Worm (Caenorhabditis elegans): ENCODE data around the gene bpl-1.

bpl-1 gene

ce11 chrII:6241758-6242157 is 32.3 kb upstream of the bpl-1 start, which contains the start of gene T24H7.8:
T24H7.8 (plus strand) TSS chrII:6242058.
- TF ChIP-seq pha-4 (tag; optimal IDR thresholded peaks at IDR 0.05) = no peak
- no peak for TF ChIP-seq Y22D7AL.16 (tag; optimal IDR thresholded peaks at IDR 0.05)
- TF ChIP-seq ceh-24 (tag; optimal IDR thresholded peaks at IDR 0.05) = no peak
- no peak for TF ChIP-seq C38D4.7 (GFP tag; optimal IDR thresholded peaks at IDR 0.05)
- TF ChIP-seq unc-55 (GFP tag; optimal IDR thresholded peaks at IDR 0.05) = no peak
- TF ChIP-seq pag-3 (tag; optimal IDR thresholded peaks at IDR 0.05; ENCODE audit: borderline replicate concordance) = no peak
- no peak for TF ChIP-seq ceh-9 (tag; optimal IDR thresholded peaks at IDR 0.05)
- no peak for TF ChIP-seq nhr-11 (tag; optimal IDR thresholded peaks at IDR 0.05)
- no peak for TF ChIP-seq ceh-6 (GFP tag; optimal IDR thresholded peaks at IDR 0.05)
- TF ChIP-seq C08G9.2 (tag; optimal IDR thresholded peaks at IDR 0.05) = no peak
- no peak for TF ChIP-seq hlh-15 (tag; optimal IDR thresholded peaks at IDR 0.05)
- TF ChIP-seq sox-2 (GFP tag; IDR thresholded peaks at IDR 0.05) = no peak
- no peak for TF ChIP-seq lim-6 (tag; optimal IDR thresholded peaks at IDR 0.05)

- no peak for TF ChIP-seq lim-6 (tag; optimal IDR thresholded peaks at IDR 0.05)
- no peak for TF ChIP-seq nhr-11 (tag; optimal IDR thresholded peaks at IDR 0.05)
- TF ChIP-seq ahr-1 (tag; optimal IDR thresholded peaks at IDR 0.05) = no peak
- TF ChIP-seq ceh-6 (GFP tag; optimal IDR thresholded peaks at IDR 0.05) = no peak
- TF ChIP-seq ceh-24 (tag; optimal IDR thresholded peaks at IDR 0.05) = no peak
- TF ChIP-seq unc-55 (GFP tag; optimal IDR thresholded peaks at IDR 0.05) = no peak
- no peak for TF ChIP-seq pha-4 (tag; optimal IDR thresholded peaks at IDR 0.05)
- no peak for TF ChIP-seq ztf-16 (tag; optimal IDR thresholded peaks at IDR 0.05)
- TF ChIP-seq hlh-30 (tag; optimal IDR thresholded peaks at IDR 0.05; ENCODE audit: insufficient read depth) = no peak
- no peak for TF ChIP-seq rnt-1 (tag; optimal IDR thresholded peaks at IDR 0.05)
These were observed 29.8 kb upstream of the bpl-1 start, which contains the start of gene tat-4 for ce11 chrII:6244171-6244570. tat-4 (minus strand) TSS chrII:6244287.

DNA sequence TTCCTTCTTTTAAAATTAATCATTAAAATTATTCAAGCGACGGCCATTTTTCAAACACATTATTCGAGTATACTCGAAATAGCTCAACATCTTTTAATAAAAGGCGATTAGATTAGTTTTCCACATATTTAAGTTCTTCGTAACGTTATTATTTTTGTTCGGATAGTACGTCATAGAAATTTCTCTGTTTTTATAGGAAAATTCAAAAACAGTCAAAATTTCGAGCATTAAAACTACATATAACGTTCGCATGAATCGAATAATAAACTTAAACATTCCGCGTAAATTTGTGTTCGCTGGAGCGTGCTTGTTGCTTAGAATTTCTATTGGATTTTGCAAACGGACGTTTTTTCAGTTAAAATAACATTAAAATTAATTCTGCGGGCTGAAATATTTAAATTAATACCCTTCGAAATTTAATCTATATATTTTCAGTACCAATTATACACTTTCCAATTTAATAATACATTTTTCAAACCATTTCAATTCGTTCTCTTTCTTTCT is 28.8 kb upstream of the bpl-1 start, which contains the start of gene blos-4:
Gene blos-4, plus strand, starts transcription at position 51 of the 504 bp plus-strand sequence.
- TF ChIP-seq F13H6.1 (tag; optimal IDR thresholded peaks at IDR 0.05) = no peak
- TF ChIP-seq unc-42 (tag; optimal IDR thresholded peaks at IDR 0.05) = no peak
- TF ChIP-seq ttx-3 (tag; optimal IDR thresholded peaks at IDR 0.05) = no peak
- TF ChIP-seq che-1 (tag; optimal IDR thresholded peaks at IDR 0.05) = no peak
- TF ChIP-seq syd-9 (tag; optimal IDR thresholded peaks at IDR 0.05) = no peak
- no peak for TF ChIP-seq eyg-1 (tag; optimal IDR thresholded peaks at IDR 0.05)
- TF ChIP-seq sox-2 (GFP tag; IDR thresholded peaks at IDR 0.05) = no peak
- no peak for TF ChIP-seq ama-1 (optimal IDR thresholded peaks at IDR 0.05)
- no peak for TF ChIP-seq tbx-2 (tag; optimal IDR thresholded peaks at IDR 0.05)
- TF ChIP-seq odd-2 (tag; optimal IDR thresholded peaks at IDR 0.05) = no peak
- TF ChIP-seq nhr-232 (tag; optimal IDR thresholded peaks at IDR 0.05) = no peak
- TF ChIP-seq lim-6 (tag; optimal IDR thresholded peaks at IDR 0.05) = no peak
- TF ChIP-seq hlh-15 (tag; optimal IDR thresholded peaks at IDR 0.05) = no peak
- TF ChIP-seq C08G9.2 (tag; optimal IDR thresholded peaks at IDR 0.05) = no peak
- no peak for TF ChIP-seq pros-1 (tag; optimal IDR thresholded peaks at IDR 0.05)
- no peak for TF ChIP-seq npax-4 (tag; optimal IDR thresholded peaks at IDR 0.05)
- TF ChIP-seq pag-3 (tag; optimal IDR thresholded peaks at IDR 0.05; ENCODE audit: borderline replicate concordance) = no peak
- TF ChIP-seq ceh-18 (tag; optimal IDR thresholded peaks at IDR 0.05) = no peak

DNA sequence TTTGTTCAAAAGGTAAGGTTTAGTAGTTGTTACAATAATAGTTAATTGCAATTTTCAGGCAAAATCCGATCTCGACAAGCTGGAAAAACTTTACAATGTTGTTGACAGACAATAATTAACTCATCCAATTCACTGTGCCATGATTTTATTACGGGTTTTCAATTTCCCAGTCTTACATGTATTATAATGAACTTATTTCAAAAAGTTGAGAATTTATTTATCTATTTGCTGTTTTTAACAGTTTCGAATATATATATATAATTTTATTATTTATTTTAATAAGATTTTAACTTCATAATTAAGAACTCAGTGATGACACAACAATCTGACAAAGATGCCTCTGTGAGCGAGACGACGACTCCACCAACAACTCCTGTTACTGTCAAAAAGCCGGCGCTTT is 28.0 kb upstream of the bpl-1 start, which contains the start of gene lelo-1:
Gene lelo-1, plus strand, starts transcription at position 301 of the 400 bp plus-strand sequence.
- TF ChIP-seq zip-5 (tag; optimal IDR thresholded peaks at IDR 0.05) (no peak), sox-4 (tag; optimal IDR thresholded peaks at IDR 0.05) (no peak), ceh-31 (tag; optimal IDR thresholded peaks at IDR 0.05) (no peak), rnt-1 (tag; optimal IDR thresholded peaks at IDR 0.05) (no peak), F13H6.1 (tag; optimal IDR thresholded peaks at IDR 0.05) (no peak), elt-4 (tag; optimal IDR thresholded peaks at IDR 0.05) (no peak), ceh-2 (tag; optimal IDR thresholded peaks at IDR 0.05) (no peak), tbx-2 (tag; optimal IDR thresholded peaks at IDR 0.05) (no peak), ceh-24 (tag; optimal IDR thresholded peaks at IDR 0.05) (no peak), ets-4 (tag; optimal IDR thresholded peaks at IDR 0.05) (no peak), ceh-45 (GFP tag; IDR thresholded peaks at IDR 0.05) (no peak)
